Worm (Caenorhabditis elegans) whole organism, L1 larva: ENCODE data around the gene chtb-3.

Experiments used
- aly-2 ChIP-seq: fragments of 150-350 bp; optimal IDR thresholded peaks from 2 replicates; lab custom pipeline; 2014; ENCODE audit warnings: missing biosample characterization, missing genetic modification characterization
- efl-3 ChIP-seq: fragments of 200-800 bp; sonication (Bioruptor generic); optimal IDR thresholded peaks from 2 replicates; lab custom pipeline; 2018; ENCODE audit warnings: mild to moderate bottlenecking, missing genetic modification characterization, missing compliant biosample characterization
- fos-1 ChIP-seq: fragments of 150-350 bp; optimal IDR thresholded peaks from 2 replicates; lab custom pipeline; 2014; ENCODE audit warnings: missing biosample characterization, missing genetic modification characterization
- lin-13 ChIP-seq: fragments of 150-350 bp; optimal IDR thresholded peaks from 2 replicates; lab custom pipeline; 2014; ENCODE audit warnings: missing biosample characterization, missing genetic modification reagents, missing genetic modification characterization
- lir-3 ChIP-seq: sonication (generic microtip); optimal IDR thresholded peaks from 2 replicates; lab custom pipeline; 2016; ENCODE audit warnings: mild to moderate bottlenecking, missing genetic modification characterization, moderate library complexity, missing compliant biosample characterization; ENCODE audit not compliant: poor library complexity
- nhr-28 ChIP-seq: fragments of 150-350 bp; optimal IDR thresholded peaks from 2 replicates; lab custom pipeline; 2014; ENCODE audit warnings: missing biosample characterization, missing genetic modification characterization
- nhr-76 ChIP-seq: sonication (generic microtip); optimal IDR thresholded peaks from 2 replicates; lab custom pipeline; 2017; ENCODE audit warnings: missing biosample characterization, missing genetic modification characterization
- pag-3 ChIP-seq: sonication (generic microtip); optimal IDR thresholded peaks from 2 replicates; lab custom pipeline; 2017; ENCODE audit warnings: missing genetic modification characterization, mild to moderate bottlenecking, missing compliant biosample characterization, antibody characterized with exemption, borderline replicate concordance; ENCODE audit not compliant: insufficient read depth
- snpc-4 ChIP-seq: fragments of 150-350 bp; optimal IDR thresholded peaks from 2 replicates; lab custom pipeline; 2014; ENCODE audit warnings: missing biosample characterization, missing genetic modification characterization
- sox-4 ChIP-seq: sonication (generic microtip); optimal IDR thresholded peaks from 2 replicates; lab custom pipeline; 2016; ENCODE audit warnings: missing genetic modification characterization, missing compliant biosample characterization
- unc-62 ChIP-seq: fragments of 150-350 bp; optimal IDR thresholded peaks from 2 replicates; lab custom pipeline; 2014; ENCODE audit warnings: missing biosample characterization, missing genetic modification reagents, missing genetic modification characterization
- zag-1 ChIP-seq: fragments of 150-350 bp; optimal IDR thresholded peaks from 2 replicates; lab custom pipeline; 2014; ENCODE audit warnings: missing biosample characterization, missing genetic modification characterization

ce11 chrX:6333998-6334397, 14.6 kb upstream of the chtb-3 start, which contains the start of gene col-171:
- TF ChIP-seq fos-1, result no peak
- no peak for TF ChIP-seq lir-3 (tag; lab: Kevin White, UChicago)
- TF ChIP-seq zag-1 (tag; lab: Kevin White, UChicago), result no peak
- TF ChIP-seq snpc-4, result no peak
- TF ChIP-seq nhr-28 (tag; lab: Kevin White, UChicago), result no peak
- TF ChIP-seq lin-13 (GFP tag; lab: Kevin White, UChicago), result no peak
- TF ChIP-seq efl-3 (GFP tag; lab: Kevin White, UChicago), result no peak
- no peak for TF ChIP-seq aly-2 (tag; lab: Kevin White, UChicago)
- TF ChIP-seq pag-3 (tag; lab: Kevin White, UChicago), result no peak
- TF ChIP-seq nhr-76 (tag; lab: Kevin White, UChicago), result no peak
- TF ChIP-seq unc-62, result no peak
- no peak for TF ChIP-seq sox-4
